Fruit fly (Drosophila melanogaster) whole organism, embryonic: ENCODE results near the gene CG42819.

Experiments
- ATbp ChIP-seq: fragments of 200-800 bp; sonication (Bioruptor generic); optimal IDR thresholded peaks from 2 replicates; lab custom pipeline; 2017; ENCODE audit warnings: missing biosample characterization, mild to moderate bottlenecking, missing genetic modification characterization, missing genetic modification reagents
- Adf1 ChIP-seq: fragments of 200-800 bp; sonication (Bioruptor generic); IDR thresholded peaks from 2 replicates; pipeline ENCODE4 v1.3.6; 2022; ENCODE audit warnings: missing biosample characterization, missing genetic modification characterization
- Blimp-1 ChIP-seq: fragments of 200-800 bp; sonication (Bioruptor generic); optimal IDR thresholded peaks from 3 replicates; lab custom pipeline; 2018; ENCODE audit warnings: missing biosample characterization, missing genetic modification characterization, mild to moderate bottlenecking, moderate library complexity, missing genetic modification reagents
- CG11398 ChIP-seq: fragments of 200-800 bp; sonication (Bioruptor generic); optimal IDR thresholded peaks from 2 replicates; lab custom pipeline; 2016; ENCODE audit warnings: missing biosample characterization, missing genetic modification characterization
- CG12071 ChIP-seq: fragments of 200-800 bp; sonication (Bioruptor generic); optimal IDR thresholded peaks from 3 replicates; lab custom pipeline; 2018; ENCODE audit warnings: missing biosample characterization, mild to moderate bottlenecking, missing genetic modification characterization
- CG13123 ChIP-seq: fragments of 200-800 bp; sonication (Bioruptor generic); optimal IDR thresholded peaks from 2 replicates; lab custom pipeline; 2016; ENCODE audit warnings: missing biosample characterization, missing genetic modification characterization
- CG15073 ChIP-seq: fragments of 200-800 bp; sonication (Bioruptor generic); optimal IDR thresholded peaks from 2 replicates; lab custom pipeline; 2016; ENCODE audit warnings: missing biosample characterization, missing genetic modification characterization
- CG15696 ChIP-seq: fragments of 200-800 bp; sonication (Bioruptor generic); optimal IDR thresholded peaks from 2 replicates; lab custom pipeline; 2019; ENCODE audit warnings: missing biosample characterization, mild to moderate bottlenecking, missing genetic modification characterization, moderate library complexity
- CG17359 ChIP-seq: fragments of 200-800 bp; sonication (Bioruptor generic); optimal IDR thresholded peaks from 3 replicates; lab custom pipeline; 2018; ENCODE audit warnings: missing biosample characterization, mild to moderate bottlenecking, missing genetic modification characterization, moderate library complexity
- CG17829 ChIP-seq: fragments of 200-800 bp; optimal IDR thresholded peaks from 2 replicates; lab custom pipeline; 2019; ENCODE audit warnings: missing biosample characterization, mild to moderate bottlenecking, missing genetic modification characterization, moderate library complexity
- CG2199 ChIP-seq: fragments of 200-800 bp; sonication (Bioruptor generic); IDR thresholded peaks from 3 replicates; pipeline ENCODE4 v1.3.6; 2022; ENCODE audit warnings: missing biosample characterization, missing genetic modification characterization
- CG31441 ChIP-seq: fragments of 200-800 bp; sonication (Bioruptor generic); IDR thresholded peaks from 2 replicates; pipeline ENCODE4 v1.3.6; 2022; ENCODE audit warnings: missing biosample characterization, missing genetic modification characterization
- CG34422 ChIP-seq: fragments of 200-800 bp; sonication (Bioruptor generic); IDR thresholded peaks from 3 replicates; pipeline ENCODE4 v1.3.6; 2022; ENCODE audit warnings: missing biosample characterization, missing genetic modification characterization
- CG3838 ChIP-seq: fragments of 200-800 bp; sonication (Bioruptor generic); optimal IDR thresholded peaks from 3 replicates; lab custom pipeline; 2016; ENCODE audit warnings: missing biosample characterization, missing genetic modification characterization
- CG4328 ChIP-seq: fragments of 200-800 bp; sonication (Bioruptor generic); optimal IDR thresholded peaks from 3 replicates; lab custom pipeline; 2017; ENCODE audit warnings: missing biosample characterization, missing genetic modification reagents, missing genetic modification characterization
- CG4424 ChIP-seq: fragments of 200-800 bp; sonication (Bioruptor generic); optimal IDR thresholded peaks from 3 replicates; lab custom pipeline; 2016; ENCODE audit warnings: missing biosample characterization, missing genetic modification characterization
- CG4820 ChIP-seq: fragments of 200-800 bp; sonication (Bioruptor generic); optimal IDR thresholded peaks from 3 replicates; lab custom pipeline; 2016; ENCODE audit warnings: missing biosample characterization, missing genetic modification characterization
- CG6272 ChIP-seq: fragments of 200-800 bp; sonication (Bioruptor generic); IDR thresholded peaks from 2 replicates; pipeline ENCODE4 v1.3.6; 2022; ENCODE audit warnings: missing biosample characterization, missing genetic modification characterization
- Ets65A ChIP-seq: fragments of 200-800 bp; sonication (Bioruptor generic); peaks from one replicate; lab custom pipeline; 2016; ENCODE audit warnings: missing biosample characterization, missing genetic modification characterization
- GATAe ChIP-seq: fragments of 200-800 bp; sonication (Bioruptor generic); conservative IDR thresholded peaks from 2 replicates; pipeline ENCODE4 v1.3.6; 2022; ENCODE audit warnings: missing biosample characterization, missing genetic modification characterization
- Hr51 ChIP-seq, 2 experiments: fragments of 200-800 bp; sonication (Bioruptor generic); optimal IDR thresholded peaks; 2 replicates in 1 of 2; 3 replicates in 1 of 2; lab custom pipeline; 2016 to 2018; ENCODE audit warnings: missing biosample characterization in 2 of 2, missing genetic modification characterization in 2 of 2, mild to moderate bottlenecking in 1 of 2, moderate library complexity in 1 of 2
- Hsf ChIP-seq: fragments of 200-800 bp; sonication (Bioruptor generic); optimal IDR thresholded peaks from 3 replicates; lab custom pipeline; 2016; ENCODE audit warnings: missing biosample characterization, missing genetic modification characterization
- NK7.1 ChIP-seq: fragments of 200-800 bp; sonication (Bioruptor generic); optimal IDR thresholded peaks from 3 replicates; lab custom pipeline; 2016; ENCODE audit warnings: missing biosample characterization, missing genetic modification characterization
- Oaz ChIP-seq: fragments of 200-800 bp; sonication (Bioruptor generic); IDR thresholded peaks from 2 replicates; pipeline ENCODE4 v1.3.6; 2022; ENCODE audit warnings: missing biosample characterization, missing genetic modification characterization
- Ssrp ChIP-seq: fragments of 200-800 bp; sonication (Bioruptor generic); optimal IDR thresholded peaks from 2 replicates; lab custom pipeline; 2018; ENCODE audit warnings: missing biosample characterization, mild to moderate bottlenecking, missing genetic modification characterization, moderate library complexity
- Stat92E ChIP-seq, 3 experiments: fragments of >200 bp in 2 of 3; fragments of 200-800 bp in 1 of 3; sonication (Bioruptor generic) in 1 of 3; optimal IDR thresholded peaks; 2 replicates each; lab custom pipeline; 2017 to 2019; ENCODE audit warnings: missing biosample characterization in 3 of 3, missing genetic modification characterization in 3 of 3, mild to moderate bottlenecking in 1 of 3, moderate library complexity in 1 of 3
- Vsx1 ChIP-seq: fragments of 200-800 bp; sonication (Bioruptor generic); optimal IDR thresholded peaks from 2 replicates; lab custom pipeline; 2017; ENCODE audit warnings: missing biosample characterization, mild to moderate bottlenecking, missing genetic modification characterization, missing genetic modification reagents
- amos ChIP-seq: fragments of 200-800 bp; sonication (Bioruptor generic); IDR thresholded peaks from 2 replicates; pipeline ENCODE4 v1.3.6; 2022; ENCODE audit warnings: missing biosample characterization, missing genetic modification characterization; ENCODE audit not compliant: partially characterized antibody
- cad ChIP-seq: fragments of >200 bp; optimal IDR thresholded peaks from 2 replicates; lab custom pipeline; 2017; ENCODE audit warnings: missing biosample characterization, missing genetic modification characterization
- cas ChIP-seq: fragments of 200-800 bp; sonication (Bioruptor generic); IDR thresholded peaks from 2 replicates; pipeline ENCODE4 v1.3.6; 2022; ENCODE audit warnings: missing biosample characterization, missing genetic modification characterization
- fd3F ChIP-seq: fragments of 200-800 bp; sonication (Bioruptor generic); optimal IDR thresholded peaks from 2 replicates; lab custom pipeline; 2018; ENCODE audit warnings: missing biosample characterization, mild to moderate bottlenecking, missing genetic modification characterization, moderate library complexity
- fd64A ChIP-seq: fragments of 200-800 bp; sonication (Bioruptor generic); optimal IDR thresholded peaks from 3 replicates; lab custom pipeline; 2018; ENCODE audit warnings: missing biosample characterization, mild to moderate bottlenecking, missing genetic modification characterization
- gem ChIP-seq: fragments of 200-800 bp; sonication (Bioruptor generic); optimal IDR thresholded peaks from 2 replicates; lab custom pipeline; 2019; ENCODE audit warnings: missing biosample characterization, mild to moderate bottlenecking, missing genetic modification characterization, moderate library complexity
- gro ChIP-seq: fragments of 200-800 bp; sonication (Bioruptor generic); optimal IDR thresholded peaks from 2 replicates; lab custom pipeline; 2016; ENCODE audit warnings: missing biosample characterization, missing genetic modification characterization
- hth ChIP-seq: fragments of >200 bp; optimal IDR thresholded peaks from 2 replicates; lab custom pipeline; 2017; ENCODE audit warnings: inconsistent platforms
- lab ChIP-seq: fragments of 200-800 bp; sonication (Bioruptor generic); optimal IDR thresholded peaks from 3 replicates; lab custom pipeline; 2017; ENCODE audit warnings: missing biosample characterization, missing genetic modification characterization, mild to moderate bottlenecking, moderate library complexity, missing genetic modification reagents
- lbe ChIP-seq: fragments of 200-800 bp; sonication (Bioruptor generic); optimal IDR thresholded peaks from 2 replicates; lab custom pipeline; 2016; ENCODE audit warnings: missing biosample characterization, mild to moderate bottlenecking, missing genetic modification characterization
- lilli ChIP-seq: fragments of 200-800 bp; sonication (Bioruptor generic); optimal IDR thresholded peaks from 3 replicates; lab custom pipeline; 2016; ENCODE audit warnings: missing biosample characterization, missing genetic modification characterization
- mam ChIP-seq: fragments of 200-800 bp; sonication (Bioruptor generic); optimal IDR thresholded peaks from 3 replicates; lab custom pipeline; 2016; ENCODE audit warnings: missing biosample characterization, missing genetic modification characterization
- pan ChIP-seq, 4 experiments: fragments of >200 bp in 3 of 4; fragments of 200-800 bp in 1 of 4; sonication (Bioruptor generic) in 1 of 4; optimal IDR thresholded peaks in 3 of 4; IDR thresholded peaks in 1 of 4; 2 replicates each; pipeline versions ENCODE4 v1.3.6 to Lab custom; 2017 to 2022; ENCODE audit warnings: missing biosample characterization in 2 of 4, missing genetic modification characterization in 2 of 4, mixed read lengths in 1 of 4
- peb ChIP-seq: fragments of 200-800 bp; sonication (Bioruptor generic); IDR thresholded peaks from 2 replicates; pipeline ENCODE4 v1.3.6; 2022; ENCODE audit warnings: missing biosample characterization, missing genetic modification characterization
- prd ChIP-seq, 3 experiments: fragments of >200 bp in 2 of 3; fragments of 200-800 bp in 1 of 3; sonication (Bioruptor generic) in 1 of 3; optimal IDR thresholded peaks in 2 of 3; IDR thresholded peaks in 1 of 3; 2 replicates in 2 of 3; 3 replicates in 1 of 3; pipeline versions ENCODE4 v1.3.6 to Lab custom; 2017 to 2022; ENCODE audit warnings: missing biosample characterization in 1 of 3, missing genetic modification characterization in 1 of 3
- sr ChIP-seq: fragments of 200-800 bp; sonication (Bioruptor generic); IDR thresholded peaks from 3 replicates; pipeline ENCODE4 v1.3.6; 2022; ENCODE audit warnings: missing biosample characterization, missing genetic modification characterization
- tll ChIP-seq, 2 experiments: fragments of 200-800 bp in 1 of 2; fragments of >200 bp in 1 of 2; sonication (Bioruptor generic) in 1 of 2; optimal IDR thresholded peaks; 2 replicates each; lab custom pipeline; 2017 to 2019; ENCODE audit warnings: missing biosample characterization in 2 of 2, missing genetic modification characterization in 2 of 2, mild to moderate bottlenecking in 1 of 2, moderate library complexity in 1 of 2
- wek ChIP-seq: fragments of 200-800 bp; sonication (Bioruptor generic); optimal IDR thresholded peaks from 3 replicates; lab custom pipeline; 2018; ENCODE audit warnings: missing biosample characterization, mild to moderate bottlenecking, missing genetic modification characterization, moderate library complexity
- zfh2 ChIP-seq: fragments of 200-800 bp; sonication (Bioruptor generic); optimal IDR thresholded peaks from 2 replicates; lab custom pipeline; 2016; ENCODE audit warnings: missing biosample characterization, missing genetic modification characterization

Gene CG42819

DNA sequence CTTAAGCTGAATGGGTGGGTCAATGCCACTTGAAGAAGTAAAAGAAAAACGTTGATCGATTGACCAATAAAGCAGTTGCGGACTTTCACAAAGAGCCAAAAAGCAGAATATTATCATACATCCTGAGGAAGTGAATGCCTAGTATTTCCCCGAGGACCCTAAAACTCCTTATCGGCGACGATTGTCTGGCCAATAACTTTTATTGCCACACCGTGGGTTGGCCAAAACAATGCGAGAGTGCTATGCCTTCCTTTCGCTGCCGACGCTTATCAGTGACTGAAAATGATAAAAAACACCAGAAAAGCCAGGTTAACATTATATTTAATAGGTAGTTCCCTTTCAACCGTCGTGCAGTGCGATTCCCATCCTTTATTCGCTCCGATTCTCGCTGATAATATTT lies 37.3 kb downstream of the CG42819 start, which contains the start of gene Mur29B (continued):
- TF ChIP-seq GATAe (GFP tag; lab: Robert Waterston, UW) = 0 out of 2 replicates have a peak, but pooled peaks have one; percentile 26

DNA sequence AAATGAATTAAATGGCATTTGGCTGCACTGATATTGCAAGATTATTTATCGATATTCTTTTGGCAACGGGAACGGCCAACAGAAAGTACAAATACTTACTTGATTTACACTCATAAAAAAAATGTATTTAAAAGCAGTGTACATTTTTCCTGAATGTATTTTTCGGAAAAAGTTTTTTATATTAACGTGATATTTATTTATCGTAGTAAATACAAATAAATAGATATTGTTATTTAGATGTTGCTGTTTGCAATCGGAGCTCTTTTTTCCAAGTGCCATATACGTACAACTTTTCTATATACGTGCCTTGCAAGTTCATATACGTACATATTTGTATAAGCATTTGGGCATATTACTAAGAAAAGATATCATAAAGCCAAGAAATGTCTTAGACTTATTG lies 37.8 kb downstream of the CG42819 start:
- TF ChIP-seq pan (optimal IDR thresholded peaks at IDR 0.05; lab: Kevin White, UChicago) (no peak), pan (GFP tag; optimal IDR thresholded peaks at IDR 0.05 in 1 of 2, IDR thresholded peaks at IDR 0.05 in 1 of 2) (peak in 1 of 2 experiments; percentile 54), sr (GFP tag; lab: Robert Waterston, UW) (no peak), lbe (peak; percentile 5), peb (GFP tag; lab: Robert Waterston, UW) (no peak), CG17359 (peak; percentile 17), lab (peak; percentile 4), gem (tag; lab: Kevin White, UChicago) (peak; percentile 14), Hr51 (GFP tag; optimal IDR thresholded peaks at IDR 0.05; lab: Kevin White, UChicago) (peak in 1 of 2 experiments; percentile 8)
- TF ChIP-seq, all 482 proteins: peak for 6

DNA sequence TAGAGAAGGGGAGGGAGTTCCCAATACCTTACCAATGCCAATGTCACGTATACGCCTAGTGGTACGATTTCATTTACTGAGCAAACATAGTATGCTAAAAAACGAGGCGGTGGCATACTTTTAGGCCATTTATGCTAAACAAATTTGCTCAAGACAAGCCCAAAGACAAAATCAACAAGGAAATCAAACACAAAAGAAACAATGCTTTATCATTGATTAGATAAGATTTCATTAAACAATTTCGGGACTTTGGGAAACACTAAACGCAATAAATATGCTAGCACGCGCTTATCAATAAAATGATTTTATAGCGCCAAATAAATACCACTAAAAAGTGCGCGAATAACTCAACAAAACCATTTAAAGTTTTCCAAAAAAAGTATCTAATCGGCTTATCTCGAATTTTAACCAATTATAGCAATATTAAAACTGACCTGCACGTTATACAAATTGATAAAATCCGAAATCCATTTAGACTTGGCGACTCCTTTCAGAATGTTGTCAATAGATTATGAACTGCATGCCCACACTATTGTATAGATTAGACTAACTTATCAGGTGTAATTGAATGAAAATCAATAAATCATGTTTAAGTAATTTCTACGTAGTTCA lies 38.5 kb downstream of the CG42819 start:
- TF ChIP-seq hth (no peak), CG3838 (GFP tag; lab: Kevin White, UChicago) (no peak), zfh2 (GFP tag; lab: Kevin White, UChicago) (no peak), ATbp (GFP tag; lab: Kevin White, UChicago) (peak; percentile 80), amos (no peak), CG34422 (no peak), tll (GFP tag; optimal IDR thresholded peaks at IDR 0.05; lab: Kevin White, UChicago) (no peak), Ssrp (no peak), NK7.1 (no peak), cas (GFP tag; lab: Robert Waterston, UW) (no peak), CG4424 (GFP tag; lab: Kevin White, UChicago) (no peak), CG15073 (GFP tag; lab: Kevin White, UChicago) (no peak), CG6272 (no peak), mam (no peak), cad (GFP tag; lab: Kevin White, UChicago) (no peak), fd3F (GFP tag; lab: Kevin White, UChicago) (peak; percentile 28), CG13123 (no peak), CG12071 (peak; percentile 70), CG31441 (no peak), Adf1 (no peak), Ets65A (no peak), Vsx1 (GFP tag; lab: Kevin White, UChicago) (peak; percentile 51), wek (GFP tag; lab: Kevin White, UChicago) (peak; percentile 52), Oaz (no peak), CG4328 (GFP tag; lab: Kevin White, UChicago) (no peak), Hsf (GFP tag; lab: Kevin White, UChicago) (no peak), CG17829 (tag; lab: Kevin White, UChicago) (no peak), lilli (GFP tag; lab: Kevin White, UChicago) (no peak), Stat92E (GFP tag; optimal IDR thresholded peaks at IDR 0.05; lab: Kevin White, UChicago) (no peak), gro (GFP tag; lab: Kevin White, UChicago) (peak; percentile 62), prd (optimal IDR thresholded peaks at IDR 0.05; lab: Kevin White, UChicago) (no peak), prd (GFP tag; IDR thresholded peaks at IDR 0.05; lab: Robert Waterston, UW) (no peak), CG2199 (no peak), CG15696 (tag; lab: Kevin White, UChicago) (no peak), fd64A (GFP tag; lab: Kevin White, UChicago) (no peak), Blimp-1 (no peak), CG11398 (no peak), CG4820 (no peak)
